Worm (Caenorhabditis elegans) whole organism, young adult: ENCODE measurements around the gene F22B3.7.

Experiments
- B0035.1 ChIP-seq: sonication (generic microtip); optimal IDR thresholded peaks from 2 replicates; lab custom pipeline; 2016; ENCODE audit warnings: missing genetic modification characterization, mild to moderate bottlenecking, missing compliant biosample characterization, missing genotype, missing genetic modification reagents
- F10E7.11 ChIP-seq: sonication (generic microtip); optimal IDR thresholded peaks from 2 replicates; lab custom pipeline; 2017; ENCODE audit warnings: mild to moderate bottlenecking, missing genetic modification characterization, moderate library complexity, missing compliant biosample characterization
- F23B12.7 ChIP-seq: sonication (generic microtip); optimal IDR thresholded peaks from 2 replicates; lab custom pipeline; 2017; ENCODE audit warnings: missing genetic modification characterization, mild to moderate bottlenecking, missing compliant biosample characterization, antibody characterized with exemption, moderate library complexity; ENCODE audit not compliant: insufficient read depth
- F33H1.4 ChIP-seq: fragments of 200-800 bp; sonication (Bioruptor generic); IDR thresholded peaks from 2 replicates; pipeline ENCODE4 v1.3.6; 2022; ENCODE audit warnings: missing genetic modification reagents, missing genetic modification characterization, missing compliant biosample characterization
- F37B4.10 ChIP-seq: fragments of 200-800 bp; sonication (Bioruptor generic); IDR thresholded peaks from 2 replicates; pipeline ENCODE4 v1.3.6; 2022; ENCODE audit warnings: missing genetic modification characterization, missing compliant biosample characterization
- F49E8.2 ChIP-seq: sonication (generic microtip); optimal IDR thresholded peaks from 3 replicates; lab custom pipeline; 2017; ENCODE audit warnings: missing genetic modification characterization, mild to moderate bottlenecking, missing compliant biosample characterization, antibody characterized with exemption, moderate library complexity; ENCODE audit not compliant: insufficient read depth
- Y53G8AR.9 ChIP-seq: fragments of 200-800 bp; sonication (Bioruptor generic); conservative IDR thresholded peaks from 2 replicates; pipeline ENCODE4 v1.3.6; 2022; ENCODE audit warnings: missing genetic modification reagents, missing genetic modification characterization, missing compliant biosample characterization
- Y56A3A.18 ChIP-seq: fragments of 200-800 bp; sonication (Bioruptor generic); IDR thresholded peaks from 2 replicates; pipeline ENCODE4 v1.3.6; 2022; ENCODE audit warnings: missing genetic modification reagents, missing genetic modification characterization, missing compliant biosample characterization
- Y67H2A.10 ChIP-seq: fragments of 200-800 bp; sonication (Bioruptor generic); conservative IDR thresholded peaks from 2 replicates; pipeline ENCODE4 v1.3.6; 2022; ENCODE audit warnings: missing genetic modification reagents, missing genetic modification characterization, missing compliant biosample characterization
- Y79H2A.3 ChIP-seq: fragments of 200-800 bp; sonication (Bioruptor generic); conservative IDR thresholded peaks from 2 replicates; pipeline ENCODE4 v1.3.6; 2022; ENCODE audit warnings: missing genetic modification reagents, missing genetic modification characterization, missing compliant biosample characterization
- Y95B8A.8 ChIP-seq: fragments of 200-800 bp; sonication (Bioruptor generic); IDR thresholded peaks from 2 replicates; pipeline ENCODE4 v1.3.6; 2022; ENCODE audit warnings: missing genetic modification reagents, missing genetic modification characterization, missing compliant biosample characterization
- aptf-2 ChIP-seq: fragments of 200-800 bp; sonication (Bioruptor generic); conservative IDR thresholded peaks from 2 replicates; pipeline ENCODE4 v1.3.6; 2022; ENCODE audit warnings: missing genetic modification reagents, missing genetic modification characterization, missing compliant biosample characterization
- aptf-3 ChIP-seq: fragments of 200-800 bp; sonication (Bioruptor generic); IDR thresholded peaks from 2 replicates; pipeline ENCODE4 v1.3.6; 2022; ENCODE audit warnings: missing genetic modification characterization, missing compliant biosample characterization
- ceh-40 ChIP-seq: fragments of 200-800 bp; sonication (Bioruptor generic); IDR thresholded peaks from 2 replicates; pipeline ENCODE4 v1.3.6; 2022; ENCODE audit warnings: missing genetic modification characterization, missing compliant biosample characterization
- ceh-58 ChIP-seq: fragments of 200-800 bp; sonication (Bioruptor generic); IDR thresholded peaks from 2 replicates; pipeline ENCODE4 v1.3.6; 2022; ENCODE audit warnings: missing genetic modification characterization, missing compliant biosample characterization
- chd-7 ChIP-seq: sonication (generic microtip); optimal IDR thresholded peaks from 2 replicates; lab custom pipeline; 2016; ENCODE audit warnings: mild to moderate bottlenecking, missing genetic modification characterization, moderate library complexity, missing compliant biosample characterization
- die-1 ChIP-seq: sonication (generic microtip); optimal IDR thresholded peaks from 2 replicates; lab custom pipeline; 2016; ENCODE audit warnings: missing genotype, mild to moderate bottlenecking, missing genetic modification characterization, missing compliant biosample characterization
- dpl-1 ChIP-seq: fragments of 150-350 bp; optimal IDR thresholded peaks from 2 replicates; lab custom pipeline; 2014; ENCODE audit warnings: missing biosample characterization, missing genetic modification reagents, missing genetic modification characterization
- efl-1 ChIP-seq: fragments of 150-350 bp; optimal IDR thresholded peaks from 2 replicates; lab custom pipeline; 2014; ENCODE audit warnings: missing biosample characterization, missing genetic modification reagents, missing genetic modification characterization
- egl-44 ChIP-seq: fragments of 200-800 bp; sonication (Bioruptor generic); IDR thresholded peaks from 2 replicates; pipeline ENCODE4 v1.3.6; 2022; ENCODE audit warnings: missing genetic modification reagents, missing genetic modification characterization, missing compliant biosample characterization
- lin-35 ChIP-seq, 3 experiments: fragments of 150-350 bp in 2 of 3; sonication (generic microtip) in 1 of 3; optimal IDR thresholded peaks; 2 replicates each; lab custom pipeline; 2014 to 2018; ENCODE audit warnings: missing biosample characterization in 3 of 3, missing genetic modification characterization in 3 of 3, missing genetic modification reagents in 3 of 3
- lir-1 ChIP-seq: fragments of 200-800 bp; sonication (Bioruptor generic); conservative IDR thresholded peaks from 2 replicates; pipeline ENCODE4 v1.3.6; 2022; ENCODE audit warnings: missing genetic modification reagents, missing genetic modification characterization, missing compliant biosample characterization
- lsl-1 ChIP-seq: fragments of 200-800 bp; sonication (Bioruptor generic); optimal IDR thresholded peaks from 2 replicates; lab custom pipeline; 2018; ENCODE audit warnings: mild to moderate bottlenecking, missing genetic modification characterization, moderate library complexity, missing compliant biosample characterization
- madf-3 ChIP-seq: fragments of 200-800 bp; sonication (Bioruptor generic); IDR thresholded peaks from 2 replicates; pipeline ENCODE4 v1.3.6; 2022; ENCODE audit warnings: missing genetic modification reagents, missing genetic modification characterization, missing compliant biosample characterization
- mcd-1 ChIP-seq: fragments of 200-800 bp; sonication (Bioruptor generic); IDR thresholded peaks from 2 replicates; pipeline ENCODE4 v1.3.6; 2022; ENCODE audit warnings: missing genetic modification reagents, missing genetic modification characterization, missing compliant biosample characterization
- mel-28 ChIP-seq: sonication (generic microtip); optimal IDR thresholded peaks from 2 replicates; lab custom pipeline; 2016; ENCODE audit warnings: borderline replicate concordance, mild to moderate bottlenecking, missing genetic modification characterization, missing compliant biosample characterization
- nfyb-1 ChIP-seq: fragments of 200-800 bp; sonication (Bioruptor generic); IDR thresholded peaks from 2 replicates; pipeline ENCODE4 v1.3.6; 2022; ENCODE audit warnings: missing genetic modification reagents, missing genetic modification characterization, missing compliant biosample characterization
- nhr-120 ChIP-seq: fragments of 200-800 bp; sonication (Bioruptor generic); IDR thresholded peaks from 2 replicates; pipeline ENCODE4 v1.3.6; 2022; ENCODE audit warnings: missing genetic modification characterization, missing compliant biosample characterization
- repo-1 ChIP-seq: sonication (generic microtip); optimal IDR thresholded peaks from 2 replicates; lab custom pipeline; 2017; ENCODE audit warnings: mild to moderate bottlenecking, missing genetic modification characterization, missing compliant biosample characterization
- sdz-38 ChIP-seq: sonication (generic microtip); optimal IDR thresholded peaks from 2 replicates; lab custom pipeline; 2016; ENCODE audit warnings: missing genotype, missing genetic modification characterization, missing compliant biosample characterization
- tbp1 ChIP-seq: fragments of 200-800 bp; sonication (Bioruptor generic); optimal IDR thresholded peaks from 2 replicates; lab custom pipeline; 2018; ENCODE audit warnings: mild to moderate bottlenecking, missing genetic modification characterization, missing compliant biosample characterization
- tbx-9 ChIP-seq: sonication (generic microtip); optimal IDR thresholded peaks from 2 replicates; lab custom pipeline; 2016; ENCODE audit warnings: borderline replicate concordance, missing genetic modification characterization, inconsistent platforms, missing compliant biosample characterization
- xnd-1 ChIP-seq: sonication (generic microtip); optimal IDR thresholded peaks from 2 replicates; lab custom pipeline; 2016; ENCODE audit warnings: missing genotype, missing genetic modification reagents, missing genetic modification characterization, missing compliant biosample characterization
- ztf-18 ChIP-seq: sonication (generic microtip); optimal IDR thresholded peaks from 2 replicates; lab custom pipeline; 2016; ENCODE audit warnings: missing genotype, mild to moderate bottlenecking, missing genetic modification characterization, missing compliant biosample characterization
- ztf-26 ChIP-seq: sonication (generic microtip); optimal IDR thresholded peaks from 2 replicates; lab custom pipeline; 2017; ENCODE audit warnings: missing genetic modification characterization, missing compliant biosample characterization
- ztf-6 ChIP-seq: fragments of 200-800 bp; sonication (Bioruptor generic); IDR thresholded peaks from 2 replicates; pipeline ENCODE4 v1.3.6; 2022; ENCODE audit warnings: missing genetic modification reagents, missing genetic modification characterization, missing compliant biosample characterization

F22B3.7 gene

DNA sequence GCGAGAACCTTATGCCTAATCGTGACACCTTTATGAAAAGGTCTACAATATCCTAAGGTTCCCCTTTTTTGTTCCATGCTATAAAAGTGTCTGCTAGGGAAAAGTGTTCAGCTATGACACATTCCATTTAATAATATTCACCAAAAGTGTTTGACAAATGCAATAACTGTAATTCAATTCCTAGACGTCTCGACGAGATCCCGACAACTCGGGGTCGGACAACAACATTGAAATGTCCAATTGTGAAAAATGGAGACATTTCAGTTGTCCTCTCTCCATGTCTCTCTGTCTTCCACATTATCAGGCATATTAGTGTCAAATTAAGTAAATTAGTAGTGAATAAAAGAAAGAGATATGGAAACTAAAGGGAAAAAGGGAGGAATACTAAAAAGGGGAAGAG is 9.9 kb upstream of the F22B3.7 start:
- no peak for TF ChIP-seq ceh-40 (GFP tag; lab: Robert Waterston, UW)
- TF ChIP-seq F10E7.11: no peak
- TF ChIP-seq F33H1.4 (GFP tag; lab: Robert Waterston, UW): no peak
- no peak for TF ChIP-seq aptf-3 (GFP tag; lab: Robert Waterston, UW)
- no peak for TF ChIP-seq madf-3 (GFP tag; lab: Robert Waterston, UW)
- no peak for TF ChIP-seq sdz-38 (tag; lab: Kevin White, UChicago)
- TF ChIP-seq egl-44: no peak
- no peak for TF ChIP-seq ztf-18
- no peak for TF ChIP-seq efl-1
- TF ChIP-seq aptf-2 (GFP tag; lab: Robert Waterston, UW): no peak
- no peak for TF ChIP-seq Y79H2A.3
- TF ChIP-seq, all 124 proteins: peak for 0

DNA sequence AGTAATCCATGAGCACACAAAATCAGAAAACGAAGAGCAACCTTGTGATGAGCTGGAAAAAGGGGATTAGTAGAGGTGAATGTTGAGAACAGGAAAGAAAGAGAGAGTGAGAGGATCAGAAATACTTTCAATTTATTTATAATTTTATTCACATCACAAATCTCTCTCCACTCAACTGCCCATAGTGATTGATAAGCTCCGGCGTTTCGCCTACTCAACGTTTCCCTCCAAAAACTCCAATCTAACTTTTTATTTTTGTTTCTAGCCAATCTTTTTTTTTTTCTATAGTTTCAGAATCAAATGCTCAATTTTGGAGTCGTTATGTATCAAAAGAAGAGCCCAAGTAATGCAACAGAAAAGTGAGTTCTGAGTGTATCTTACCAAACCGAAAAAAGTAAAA is 3.8 kb upstream of the F22B3.7 start, which contains the start of gene kin-4:
TSS of gene kin-4 (plus strand) at position 301 of the 400 bp plus-strand sequence.
- TF ChIP-seq Y56A3A.18 (GFP tag; lab: Robert Waterston, UW) (no peak), die-1 (tag; lab: Kevin White, UChicago) (no peak), mcd-1 (GFP tag; lab: Robert Waterston, UW) (no peak), nhr-120 (no peak), lin-35 (GFP tag; optimal IDR thresholded peaks at IDR 0.05; lab: Kevin White, UChicago) (no peak), B0035.1 (tag; lab: Kevin White, UChicago) (no peak), aptf-3 (GFP tag; lab: Robert Waterston, UW) (no peak), ztf-6 (GFP tag; lab: Robert Waterston, UW) (no peak), Y53G8AR.9 (GFP tag; lab: Robert Waterston, UW) (no peak), Y95B8A.8 (GFP tag; lab: Robert Waterston, UW) (no peak), tbp1 (GFP tag; lab: Kevin White, UChicago) (no peak), lir-1 (no peak), repo-1 (tag; lab: Kevin White, UChicago) (no peak), tbx-9 (tag; lab: Kevin White, UChicago) (no peak), ceh-58 (GFP tag; lab: Robert Waterston, UW) (no peak), Y67H2A.10 (no peak), xnd-1 (tag; lab: Kevin White, UChicago) (no peak)

DNA sequence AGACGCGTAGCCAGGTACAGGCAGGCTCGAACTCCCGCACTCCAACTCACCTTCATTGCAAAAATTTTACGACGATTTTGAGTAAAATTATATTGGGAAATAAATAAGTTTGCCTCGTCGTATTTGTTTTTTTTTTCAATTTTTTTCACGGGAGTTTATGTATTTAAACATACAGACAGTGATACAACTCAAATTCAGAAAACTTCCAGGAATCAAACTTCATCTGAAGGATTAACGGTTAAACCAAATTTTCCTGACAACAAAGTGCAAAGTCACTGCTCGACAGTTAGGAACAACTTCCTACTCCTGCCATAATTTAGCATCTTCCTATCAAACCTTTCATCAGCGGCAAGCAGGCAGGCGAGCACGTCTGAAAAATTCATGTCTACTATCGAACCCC is 3.2 kb upstream of the F22B3.7 start, which contains the start of gene F22B3.8:
TSS of gene F22B3.8 (minus strand) at position 101 of the 400 bp plus-strand sequence.
- TF ChIP-seq lsl-1 (GFP tag; lab: Kevin White, UChicago) (no peak), F37B4.10 (no peak)

DNA sequence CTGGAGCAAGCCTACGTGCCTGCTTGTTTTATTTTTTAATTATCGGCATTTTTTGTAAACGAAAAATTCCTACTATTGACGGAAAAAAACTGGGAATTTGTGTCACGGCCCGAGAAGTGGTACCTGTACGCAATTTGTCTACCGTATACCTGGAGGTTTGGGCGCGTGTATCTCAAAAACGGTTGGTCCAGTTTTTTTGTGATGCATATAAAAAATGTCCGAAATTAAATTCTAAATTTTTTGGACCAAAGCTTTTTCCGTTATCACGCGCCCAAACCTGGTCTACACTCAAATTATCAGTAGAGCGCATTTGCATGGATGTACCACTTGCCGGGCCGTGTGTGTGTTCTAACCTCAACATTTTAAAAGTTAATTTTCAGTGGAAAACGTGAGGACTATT is 4.9 kb downstream of the F22B3.7 start, which contains the start of gene F22B3.5:
TSS of gene F22B3.5 (minus strand) at position 101 of the 400 bp plus-strand sequence.
- peak; percentile 59; the same call in 1 of the 2 replicates for TF ChIP-seq mcd-1 (GFP tag; lab: Robert Waterston, UW)

DNA sequence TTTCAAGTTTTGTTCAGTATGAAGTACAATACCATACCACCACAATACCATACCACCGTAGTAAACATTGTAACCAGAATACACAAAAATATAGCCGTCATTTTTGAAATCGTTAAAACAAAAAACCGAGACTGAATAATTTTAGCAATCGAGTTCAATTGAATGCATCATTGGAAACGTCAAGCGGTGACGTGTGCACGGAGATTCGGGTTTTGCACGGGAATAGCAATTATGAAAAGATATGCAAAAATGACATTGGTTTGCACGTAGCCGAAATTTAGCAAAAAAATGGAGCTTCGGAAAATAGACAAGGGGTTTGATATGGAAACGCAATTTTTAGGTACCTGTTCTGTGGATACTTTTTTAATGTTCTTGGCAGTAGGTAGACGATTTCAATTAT is 6.7 kb downstream of the F22B3.7 start, which contains the start of gene F22B3.10:
TSS of gene F22B3.10 (minus strand) at position 101 of the 400 bp plus-strand sequence.
- no peak for TF ChIP-seq ztf-26 (tag; lab: Kevin White, UChicago)
- TF ChIP-seq mel-28 (tag; lab: Kevin White, UChicago): no peak
- TF ChIP-seq chd-7 (tag; lab: Kevin White, UChicago): no peak
- TF ChIP-seq F49E8.2 (tag; lab: Kevin White, UChicago): no peak
- TF ChIP-seq ceh-58 (GFP tag; lab: Robert Waterston, UW): no peak
- no peak for TF ChIP-seq nfyb-1 (GFP tag; lab: Robert Waterston, UW)
- no peak for TF ChIP-seq lin-35 (GFP tag; optimal IDR thresholded peaks at IDR 0.05; lab: Kevin White, UChicago)
- no peak for TF ChIP-seq dpl-1 (GFP tag; lab: Kevin White, UChicago)
- no peak for TF ChIP-seq F23B12.7 (tag; lab: Kevin White, UChicago)
